Fruit fly (Drosophila melanogaster) whole organism, embryonic: ENCODE measurements around the gene RpL13.

Experiments used
- ATbp ChIP-seq: fragments of 200-800 bp; sonication (Bioruptor generic); optimal IDR thresholded peaks from 2 replicates; lab custom pipeline; 2017; ENCODE audit warnings: missing biosample characterization, mild to moderate bottlenecking, missing genetic modification characterization, missing genetic modification reagents
- Atf-2 ChIP-seq: fragments of 200-800 bp; sonication (Bioruptor generic); optimal IDR thresholded peaks from 2 replicates; lab custom pipeline; 2016; ENCODE audit warnings: missing biosample characterization, missing genetic modification characterization
- CG10147 ChIP-seq: fragments of 200-800 bp; sonication (Bioruptor generic); optimal IDR thresholded peaks from 2 replicates; lab custom pipeline; 2019; ENCODE audit warnings: missing biosample characterization, mild to moderate bottlenecking, missing genetic modification characterization, moderate library complexity
- CG10274 ChIP-seq: fragments of 200-800 bp; sonication (Bioruptor generic); optimal IDR thresholded peaks from 3 replicates; lab custom pipeline; 2017; ENCODE audit warnings: missing biosample characterization, mild to moderate bottlenecking, missing genetic modification characterization
- CG10959 ChIP-seq: fragments of 200-800 bp; sonication (Bioruptor generic); IDR thresholded peaks from 2 replicates; pipeline ENCODE4 v1.3.6; 2022; ENCODE audit warnings: missing biosample characterization, missing genetic modification characterization
- CG11560 ChIP-seq: fragments of 200-800 bp; sonication (Bioruptor generic); IDR thresholded peaks from 3 replicates; pipeline ENCODE4 v1.3.6; 2022; ENCODE audit warnings: missing biosample characterization, missing genetic modification characterization
- CG12104 ChIP-seq: fragments of 200-800 bp; sonication (Bioruptor generic); optimal IDR thresholded peaks from 3 replicates; lab custom pipeline; 2016; ENCODE audit warnings: missing biosample characterization, missing genetic modification characterization
- CG12942 ChIP-seq: fragments of 200-800 bp; sonication (Bioruptor generic); optimal IDR thresholded peaks from 3 replicates; lab custom pipeline; 2016; ENCODE audit warnings: missing biosample characterization, missing genetic modification characterization
- CG13296 ChIP-seq: fragments of 200-800 bp; sonication (Bioruptor generic); optimal IDR thresholded peaks from 3 replicates; lab custom pipeline; 2018; ENCODE audit warnings: missing biosample characterization, mild to moderate bottlenecking, missing genetic modification characterization
- CG15073 ChIP-seq: fragments of 200-800 bp; sonication (Bioruptor generic); optimal IDR thresholded peaks from 2 replicates; lab custom pipeline; 2016; ENCODE audit warnings: missing biosample characterization, missing genetic modification characterization
- CG15269 ChIP-seq: fragments of 200-800 bp; sonication (Bioruptor generic); optimal IDR thresholded peaks from 2 replicates; lab custom pipeline; 2018; ENCODE audit warnings: missing biosample characterization, mild to moderate bottlenecking, missing genetic modification characterization, moderate library complexity
- CG16815 ChIP-seq: fragments of 200-800 bp; sonication (Bioruptor generic); optimal IDR thresholded peaks from 3 replicates; lab custom pipeline; 2017; ENCODE audit warnings: missing biosample characterization, mild to moderate bottlenecking, missing genetic modification characterization
- CG1792 ChIP-seq: fragments of 200-800 bp; sonication (Bioruptor generic); optimal IDR thresholded peaks from 2 replicates; lab custom pipeline; 2016; ENCODE audit warnings: missing biosample characterization, missing genetic modification characterization
- CG2129 ChIP-seq: fragments of 200-800 bp; sonication (Bioruptor generic); IDR thresholded peaks from 2 replicates; pipeline ENCODE4 v1.3.6; 2022; ENCODE audit warnings: missing biosample characterization, missing genetic modification characterization; ENCODE audit not compliant: partially characterized antibody
- CG2678 ChIP-seq: fragments of 200-800 bp; sonication (Bioruptor generic); optimal IDR thresholded peaks from 3 replicates; lab custom pipeline; 2019; ENCODE audit warnings: missing biosample characterization, mild to moderate bottlenecking, missing genetic modification characterization, moderate library complexity
- CG32767 ChIP-seq: fragments of 200-800 bp; sonication (Bioruptor generic); IDR thresholded peaks from 2 replicates; pipeline ENCODE4 v1.3.6; 2022; ENCODE audit warnings: missing biosample characterization, missing genetic modification characterization
- CG3281 ChIP-seq: fragments of 200-800 bp; sonication (Bioruptor generic); optimal IDR thresholded peaks from 3 replicates; lab custom pipeline; 2017; ENCODE audit warnings: missing biosample characterization, mild to moderate bottlenecking, missing genetic modification characterization
- CG4328 ChIP-seq: fragments of 200-800 bp; sonication (Bioruptor generic); optimal IDR thresholded peaks from 3 replicates; lab custom pipeline; 2017; ENCODE audit warnings: missing biosample characterization, missing genetic modification reagents, missing genetic modification characterization
- CG4854 ChIP-seq: fragments of 200-800 bp; sonication (Bioruptor generic); optimal IDR thresholded peaks from 2 replicates; lab custom pipeline; 2016; ENCODE audit warnings: missing biosample characterization, missing genetic modification characterization, inconsistent platforms
- CG6854 ChIP-seq: fragments of 200-800 bp; sonication (Bioruptor generic); optimal IDR thresholded peaks from 3 replicates; lab custom pipeline; 2017; ENCODE audit warnings: missing biosample characterization, mild to moderate bottlenecking, missing genetic modification characterization
- CG7271 ChIP-seq: fragments of 200-800 bp; sonication (Bioruptor generic); optimal IDR thresholded peaks from 2 replicates; lab custom pipeline; 2018; ENCODE audit warnings: missing biosample characterization, mild to moderate bottlenecking, missing genetic modification characterization, moderate library complexity
- CG9876 ChIP-seq: fragments of 200-800 bp; sonication (Bioruptor generic); optimal IDR thresholded peaks from 2 replicates; lab custom pipeline; 2016; ENCODE audit warnings: missing biosample characterization, missing genetic modification characterization
- ERR ChIP-seq: fragments of 200-800 bp; sonication (Bioruptor generic); optimal IDR thresholded peaks from 2 replicates; lab custom pipeline; 2016; ENCODE audit warnings: missing biosample characterization, missing genetic modification characterization
- Fer3 ChIP-seq: fragments of 200-800 bp; sonication (Bioruptor generic); optimal IDR thresholded peaks from 2 replicates; lab custom pipeline; 2018; ENCODE audit warnings: missing biosample characterization, mild to moderate bottlenecking, missing genetic modification characterization, moderate library complexity
- Hr3 ChIP-seq: fragments of 200-800 bp; sonication (Bioruptor generic); optimal IDR thresholded peaks from 3 replicates; lab custom pipeline; 2016; ENCODE audit warnings: missing biosample characterization, missing genetic modification characterization
- Lim3 ChIP-seq: fragments of 200-800 bp; sonication (Bioruptor generic); IDR thresholded peaks from 2 replicates; pipeline ENCODE4 v1.3.6; 2022; ENCODE audit warnings: missing biosample characterization, missing genetic modification characterization
- Rx ChIP-seq: fragments of 200-800 bp; sonication (Bioruptor generic); IDR thresholded peaks from 2 replicates; pipeline ENCODE4 v1.3.6; 2022; ENCODE audit warnings: missing biosample characterization, missing genetic modification characterization
- Stat92E ChIP-seq, 3 experiments: fragments of >200 bp in 2 of 3; fragments of 200-800 bp in 1 of 3; sonication (Bioruptor generic) in 1 of 3; optimal IDR thresholded peaks; 2 replicates each; lab custom pipeline; 2017 to 2019; ENCODE audit warnings: missing biosample characterization in 3 of 3, missing genetic modification characterization in 3 of 3, mild to moderate bottlenecking in 1 of 3, moderate library complexity in 1 of 3
- Tbp ChIP-seq: fragments of >200 bp; optimal IDR thresholded peaks from 2 replicates; lab custom pipeline; 2018; ENCODE audit warnings: missing biosample characterization, missing genetic modification characterization
- Xrp1 ChIP-seq: fragments of 200-800 bp; sonication (Bioruptor generic); IDR thresholded peaks from 2 replicates; pipeline ENCODE4 v1.3.6; 2022; ENCODE audit warnings: missing biosample characterization, missing genetic modification characterization
- abd-A ChIP-seq: fragments of 200-800 bp; sonication (Bioruptor generic); optimal IDR thresholded peaks from 3 replicates; lab custom pipeline; 2019; ENCODE audit warnings: missing biosample characterization, mild to moderate bottlenecking, missing genetic modification characterization, moderate library complexity
- al ChIP-seq: fragments of 200-800 bp; sonication (Bioruptor generic); IDR thresholded peaks from 2 replicates; pipeline ENCODE4 v1.3.6; 2022; ENCODE audit warnings: missing biosample characterization, missing genetic modification characterization
- amos ChIP-seq: fragments of 200-800 bp; sonication (Bioruptor generic); IDR thresholded peaks from 2 replicates; pipeline ENCODE4 v1.3.6; 2022; ENCODE audit warnings: missing biosample characterization, missing genetic modification characterization; ENCODE audit not compliant: partially characterized antibody
- ato ChIP-seq: fragments of 200-800 bp; sonication (Bioruptor generic); IDR thresholded peaks from 2 replicates; pipeline ENCODE4 v1.3.6; 2022; ENCODE audit warnings: missing biosample characterization, missing genetic modification characterization; ENCODE audit not compliant: partially characterized antibody
- bbx ChIP-seq: fragments of 200-800 bp; sonication (Bioruptor generic); IDR thresholded peaks from 2 replicates; pipeline ENCODE4 v1.3.6; 2022; ENCODE audit warnings: missing biosample characterization, missing genetic modification characterization; ENCODE audit not compliant: partially characterized antibody
- br ChIP-seq: fragments of >200 bp; optimal IDR thresholded peaks from 2 replicates; lab custom pipeline; 2017
- crc ChIP-seq: fragments of 200-800 bp; sonication (Bioruptor generic); optimal IDR thresholded peaks from 2 replicates; lab custom pipeline; 2016; ENCODE audit warnings: missing biosample characterization, missing genetic modification characterization
- crol ChIP-seq: fragments of 200-800 bp; sonication (Bioruptor generic); IDR thresholded peaks from 2 replicates; pipeline ENCODE4 v1.3.6; 2022; ENCODE audit warnings: missing biosample characterization, missing genetic modification characterization
- danr ChIP-seq: fragments of 200-800 bp; sonication (Bioruptor generic); IDR thresholded peaks from 2 replicates; pipeline ENCODE4 v1.3.6; 2022; ENCODE audit warnings: missing biosample characterization, missing genetic modification characterization
- fd96Cb ChIP-seq: fragments of 200-800 bp; sonication (Bioruptor generic); optimal IDR thresholded peaks from 2 replicates; lab custom pipeline; 2018; ENCODE audit warnings: missing biosample characterization, mild to moderate bottlenecking, missing genetic modification characterization, moderate library complexity
- grau ChIP-seq: fragments of 200-800 bp; optimal IDR thresholded peaks from 3 replicates; lab custom pipeline; 2019; ENCODE audit warnings: missing biosample characterization, mild to moderate bottlenecking, missing genetic modification characterization, moderate library complexity
- hkb ChIP-seq, 2 experiments: fragments of 200-800 bp in 1 of 2; fragments of >200 bp in 1 of 2; sonication (Bioruptor generic) in 1 of 2; IDR thresholded peaks in 1 of 2; optimal IDR thresholded peaks in 1 of 2; 2 replicates each; pipeline versions ENCODE4 v1.3.6 to Lab custom; 2017 to 2022; ENCODE audit warnings: missing biosample characterization in 1 of 2, missing genetic modification characterization in 1 of 2
- org-1 ChIP-seq: fragments of 200-800 bp; sonication (Bioruptor generic); optimal IDR thresholded peaks from 2 replicates; lab custom pipeline; 2017; ENCODE audit warnings: missing biosample characterization, missing genetic modification characterization
- pnt ChIP-seq: fragments of 200-800 bp; sonication (Bioruptor generic); optimal IDR thresholded peaks from 3 replicates; lab custom pipeline; 2016; ENCODE audit warnings: missing biosample characterization, missing genetic modification characterization
- pum ChIP-seq: fragments of 200-800 bp; sonication (Bioruptor generic); optimal IDR thresholded peaks from 2 replicates; lab custom pipeline; 2016; ENCODE audit warnings: missing biosample characterization, missing genetic modification characterization
- rib ChIP-seq: fragments of 200-800 bp; sonication (Bioruptor generic); IDR thresholded peaks from 2 replicates; pipeline ENCODE4 v1.3.6; 2022; ENCODE audit warnings: missing biosample characterization, missing genetic modification characterization
- sr ChIP-seq: fragments of 200-800 bp; sonication (Bioruptor generic); IDR thresholded peaks from 3 replicates; pipeline ENCODE4 v1.3.6; 2022; ENCODE audit warnings: missing biosample characterization, missing genetic modification characterization
- stc ChIP-seq: fragments of 200-800 bp; sonication (Bioruptor generic); IDR thresholded peaks from 2 replicates; pipeline ENCODE4 v1.3.6; 2022; ENCODE audit warnings: missing biosample characterization, missing genetic modification characterization
- tx ChIP-seq: fragments of 200-800 bp; sonication (Bioruptor generic); optimal IDR thresholded peaks from 2 replicates; lab custom pipeline; 2016; ENCODE audit warnings: missing biosample characterization, missing genetic modification characterization

RpL13 gene

dm6 chr2L:9986402-9987350, 19.6 kb downstream of the RpL13 start (continued):
- TF ChIP-seq grau (tag; lab: Kevin White, UChicago): peak; percentile 84
- no peak for TF ChIP-seq bbx (GFP tag; lab: Robert Waterston, UW)
- TF ChIP-seq CG12942 (GFP tag; lab: Kevin White, UChicago): peak; percentile 1
- TF ChIP-seq stc (GFP tag; lab: Robert Waterston, UW): peak; percentile 73
- TF ChIP-seq org-1 (GFP tag; lab: Kevin White, UChicago): peak; percentile 37
- peak; percentile 67 for TF ChIP-seq Rx (GFP tag; lab: Robert Waterston, UW)
- TF ChIP-seq CG32767 (GFP tag; lab: Robert Waterston, UW): no peak; the same call in 1 of the 2 replicates
- TF ChIP-seq Stat92E (GFP tag; optimal IDR thresholded peaks at IDR 0.05; lab: Kevin White, UChicago): no peak
- TF ChIP-seq CG9876 (GFP tag; lab: Kevin White, UChicago): no peak
- no peak for TF ChIP-seq rib (GFP tag; lab: Robert Waterston, UW)
- TF ChIP-seq tx (GFP tag; lab: Kevin White, UChicago): no peak
- TF ChIP-seq crc (GFP tag; lab: Kevin White, UChicago): no peak
- TF ChIP-seq amos: no peak
- no peak for TF ChIP-seq CG10147 (GFP tag; lab: Kevin White, UChicago)
- TF ChIP-seq br (lab: Kevin White, UChicago): no peak
- no peak for TF ChIP-seq CG4854 (GFP tag; lab: Kevin White, UChicago)
- TF ChIP-seq CG2678 (tag; lab: Kevin White, UChicago): no peak
- no peak for TF ChIP-seq CG16815 (GFP tag; lab: Kevin White, UChicago)
- no peak for TF ChIP-seq CG13296 (GFP tag; lab: Kevin White, UChicago)
- 0 out of 3 replicates have a peak, but pooled peaks have one; percentile 33 for TF ChIP-seq sr (GFP tag; lab: Robert Waterston, UW)
- TF ChIP-seq Atf-2 (GFP tag; lab: Kevin White, UChicago): no peak
- TF ChIP-seq CG11560 (tag; lab: Robert Waterston, UW): 0 out of 3 replicates have a peak, but pooled peaks have one; percentile 11
- TF ChIP-seq fd96Cb: peak; percentile 72
- no peak for TF ChIP-seq abd-A
- 0 out of 2 replicates have a peak, but pooled peaks have one; percentile 21 for TF ChIP-seq danr (GFP tag; lab: Robert Waterston, UW)
- no peak for TF ChIP-seq Tbp (GFP tag; lab: Kevin White, UChicago)
- TF ChIP-seq Lim3 (GFP tag; lab: Robert Waterston, UW): no peak
- no peak for TF ChIP-seq CG6854 (GFP tag; lab: Kevin White, UChicago)
- no peak for TF ChIP-seq pnt
- TF ChIP-seq CG15073: no peak
- TF ChIP-seq CG10959 (GFP tag; lab: Robert Waterston, UW): no peak
- TF ChIP-seq CG1792 (GFP tag; lab: Kevin White, UChicago): no peak
- TF ChIP-seq Hr3 (GFP tag; lab: Kevin White, UChicago): peak; percentile 3
- TF ChIP-seq Fer3: peak; percentile 18
- TF ChIP-seq CG2129: no peak
- TF ChIP-seq CG4328 (GFP tag; lab: Kevin White, UChicago): no peak
- peak; percentile 85 for TF ChIP-seq Xrp1 (GFP tag; lab: Robert Waterston, UW)
- TF ChIP-seq CG10274 (GFP tag; lab: Kevin White, UChicago): no peak
- no peak for TF ChIP-seq ERR (GFP tag; lab: Kevin White, UChicago)
- TF ChIP-seq pum (GFP tag; lab: Kevin White, UChicago): peak; percentile 26
- no peak for TF ChIP-seq CG15269 (tag; lab: Kevin White, UChicago)
- TF ChIP-seq CG12104 (GFP tag; lab: Kevin White, UChicago): no peak
- TF ChIP-seq crol (GFP tag; lab: Robert Waterston, UW): no peak
- no peak for TF ChIP-seq al (GFP tag; lab: Robert Waterston, UW)
- no peak for TF ChIP-seq hkb (optimal IDR thresholded peaks at IDR 0.05; lab: Kevin White, UChicago)
- TF ChIP-seq hkb (GFP tag; IDR thresholded peaks at IDR 0.05; lab: Robert Waterston, UW): peak; percentile 63
- no peak for TF ChIP-seq ato (GFP tag; lab: Robert Waterston, UW)
- no peak for TF ChIP-seq CG7271 (tag; lab: Kevin White, UChicago)
- TF ChIP-seq ATbp (GFP tag; lab: Kevin White, UChicago): peak; percentile 61
- no peak for TF ChIP-seq CG3281
